Fruit fly (Drosophila melanogaster) ovary, adult (tissue): ENCODE data around the gene Tango4.

Experiments used
- CG17801 ChIP-seq: fragments of 200-800 bp; optimal IDR thresholded peaks from 2 replicates; lab custom pipeline; 2019; ENCODE audit warnings: missing biosample characterization, mild to moderate bottlenecking, missing genetic modification characterization, moderate library complexity; ENCODE audit not compliant: partially characterized antibody

The Tango4 gene

dm6 chrX:12070137-12070536, 49.3 kb downstream of the Tango4 start, which contains the start of gene CG34323:
CG34323 (plus strand) TSS chrX:12070437.
- no peak for TF ChIP-seq CG17801 (GFP tag; lab: Kevin White, UChicago)
